Worm (Caenorhabditis elegans) whole organism, L3 larva: Measurements from ENCODE around the gene sel-8.

Experiments
- R02D3.7 ChIP-seq: fragments of 150-350 bp; optimal IDR thresholded peaks from 2 replicates; lab custom pipeline; 2014; ENCODE audit warnings: missing biosample characterization, missing genetic modification characterization
- aly-2 ChIP-seq: fragments of 150-350 bp; optimal IDR thresholded peaks from 2 replicates; lab custom pipeline; 2014; ENCODE audit warnings: missing biosample characterization, missing genetic modification characterization
- ceh-16 ChIP-seq: sonication (generic microtip); optimal IDR thresholded peaks from 2 replicates; lab custom pipeline; 2017; ENCODE audit warnings: missing biosample characterization, missing genetic modification characterization
- egl-5 ChIP-seq: fragments of 150-350 bp; optimal IDR thresholded peaks from 2 replicates; lab custom pipeline; 2017; ENCODE audit warnings: missing biosample characterization, missing genetic modification reagents, missing genetic modification characterization, inconsistent platforms
- elt-3 ChIP-seq, 3 experiments: fragments of 150-350 bp in 1 of 3; sonication (generic microtip) in 2 of 3; optimal IDR thresholded peaks; 2 replicates in 2 of 3; 4 replicates in 1 of 3; lab custom pipeline; 2014 to 2017; ENCODE audit warnings: missing biosample characterization in 3 of 3, missing genetic modification characterization in 3 of 3
- eor-1 ChIP-seq, 2 experiments: fragments of 150-350 bp; optimal IDR thresholded peaks; 2 replicates each; lab custom pipeline; 2014 to 2018; ENCODE audit warnings: missing biosample characterization in 2 of 2, missing genetic modification characterization in 2 of 2
- fkh-2 ChIP-seq: fragments of 150-350 bp; optimal IDR thresholded peaks from 2 replicates; lab custom pipeline; 2014; ENCODE audit warnings: missing biosample characterization, missing genetic modification reagents, missing genetic modification characterization
- fos-1 ChIP-seq: fragments of 150-350 bp; optimal IDR thresholded peaks from 2 replicates; lab custom pipeline; 2014; ENCODE audit warnings: missing biosample characterization, missing genetic modification characterization
- hmg-11 ChIP-seq: sonication (generic microtip); optimal IDR thresholded peaks from 2 replicates; lab custom pipeline; 2016; ENCODE audit warnings: missing genetic modification characterization, missing compliant biosample characterization
- jun-1 ChIP-seq: fragments of 150-350 bp; optimal IDR thresholded peaks from 2 replicates; lab custom pipeline; 2014; ENCODE audit warnings: missing biosample characterization, missing genetic modification reagents, missing genetic modification characterization
- lin-15B ChIP-seq: fragments of 150-350 bp; optimal IDR thresholded peaks from 2 replicates; lab custom pipeline; 2014; ENCODE audit warnings: missing biosample characterization, missing genetic modification characterization
- lin-39 ChIP-seq: fragments of 150-350 bp; optimal IDR thresholded peaks from 2 replicates; lab custom pipeline; 2018; ENCODE audit warnings: missing biosample characterization, missing genetic modification reagents, missing genetic modification characterization
- mml-1 ChIP-seq: fragments of 150-350 bp; sonication (generic microtip); optimal IDR thresholded peaks from 3 replicates; lab custom pipeline; 2014; ENCODE audit warnings: missing biosample characterization, missing genetic modification characterization
- nfya-1 ChIP-seq: sonication (generic microtip); optimal IDR thresholded peaks from 2 replicates; lab custom pipeline; 2017; ENCODE audit warnings: missing genetic modification characterization, mild to moderate bottlenecking, missing compliant biosample characterization, antibody characterized with exemption, moderate library complexity; ENCODE audit not compliant: insufficient read depth
- nhr-12 ChIP-seq: fragments of 150-350 bp; optimal IDR thresholded peaks from 2 replicates; lab custom pipeline; 2014; ENCODE audit warnings: missing biosample characterization, missing genetic modification characterization
- nhr-237 ChIP-seq: fragments of 150-350 bp; optimal IDR thresholded peaks from 2 replicates; lab custom pipeline; 2014; ENCODE audit warnings: missing biosample characterization, missing genetic modification characterization
- nhr-25 ChIP-seq: sonication (generic microtip); optimal IDR thresholded peaks from 2 replicates; lab custom pipeline; 2017; ENCODE audit warnings: missing biosample characterization, missing genetic modification characterization
- nhr-28 ChIP-seq: fragments of 150-350 bp; optimal IDR thresholded peaks from 2 replicates; lab custom pipeline; 2014; ENCODE audit warnings: missing biosample characterization, missing genetic modification characterization
- nhr-43 ChIP-seq: sonication (generic microtip); optimal IDR thresholded peaks from 2 replicates; lab custom pipeline; 2016; ENCODE audit warnings: mild to moderate bottlenecking, missing genetic modification characterization, missing compliant biosample characterization; ENCODE audit not compliant: poor library complexity, severe bottlenecking
- nhr-76 ChIP-seq: fragments of 150-350 bp; sonication (generic microtip); optimal IDR thresholded peaks from 5 replicates; lab custom pipeline; 2014; ENCODE audit warnings: missing biosample characterization, missing genetic modification characterization
- nhr-77 ChIP-seq: fragments of 150-350 bp; optimal IDR thresholded peaks from 2 replicates; lab custom pipeline; 2014; ENCODE audit warnings: missing biosample characterization, missing genetic modification characterization
- pha-4 ChIP-seq: fragments of 150-350 bp; optimal IDR thresholded peaks from 2 replicates; lab custom pipeline; 2014; ENCODE audit warnings: missing biosample characterization, missing genetic modification reagents, missing genetic modification characterization
- sea-2 ChIP-seq: fragments of 150-350 bp; sonication (generic microtip); optimal IDR thresholded peaks from 4 replicates; lab custom pipeline; 2014; ENCODE audit warnings: missing biosample characterization, missing genetic modification reagents, missing genetic modification characterization
- skn-1 ChIP-seq: fragments of 150-350 bp; optimal IDR thresholded peaks from 2 replicates; lab custom pipeline; 2014; ENCODE audit warnings: missing biosample characterization, missing genetic modification characterization
- snpc-4 ChIP-seq: fragments of 150-350 bp; optimal IDR thresholded peaks from 2 replicates; lab custom pipeline; 2014; ENCODE audit warnings: missing biosample characterization, missing genetic modification characterization
- tbx-2 ChIP-seq: sonication (generic microtip); optimal IDR thresholded peaks from 2 replicates; lab custom pipeline; 2016; ENCODE audit warnings: mild to moderate bottlenecking, missing genetic modification characterization, missing compliant biosample characterization
- unc-39 ChIP-seq: sonication (generic microtip); optimal IDR thresholded peaks from 4 replicates; lab custom pipeline; 2017; ENCODE audit warnings: missing biosample characterization, missing genetic modification characterization
- unc-62 ChIP-seq: fragments of 150-350 bp; sonication (generic microtip); optimal IDR thresholded peaks from 4 replicates; lab custom pipeline; 2014; ENCODE audit warnings: missing biosample characterization, missing genetic modification reagents, missing genetic modification characterization
- zag-1 ChIP-seq: fragments of 150-350 bp; optimal IDR thresholded peaks from 2 replicates; lab custom pipeline; 2014; ENCODE audit warnings: missing biosample characterization, missing genetic modification characterization
- ztf-11 ChIP-seq: fragments of 150-350 bp; optimal IDR thresholded peaks from 2 replicates; lab custom pipeline; 2014; ENCODE audit warnings: missing biosample characterization, missing genetic modification characterization
- ztf-4 ChIP-seq: fragments of 150-350 bp; optimal IDR thresholded peaks from 2 replicates; lab custom pipeline; 2014; ENCODE audit warnings: missing biosample characterization, missing genetic modification characterization

Gene sel-8

ce11 chrIII:3612882-3613479, 14.0 kb downstream of the sel-8 start:
- TF ChIP-seq nfya-1 (tag; lab: Kevin White, UChicago) = peak; percentile 88
- TF ChIP-seq nhr-28 (tag; lab: Kevin White, UChicago) = no peak
- TF ChIP-seq, all 47 proteins: peak for 1

ce11 chrIII:3612387-3612786, 14.6 kb downstream of the sel-8 start:
- no peak for TF ChIP-seq nhr-12 (tag; lab: Kevin White, UChicago)
- TF ChIP-seq jun-1 (tag; lab: Kevin White, UChicago) = no peak
- no peak for TF ChIP-seq lin-15B (tag; lab: Kevin White, UChicago)
- TF ChIP-seq nhr-77 (tag; lab: Kevin White, UChicago) = no peak
- no peak for TF ChIP-seq fkh-2
- TF ChIP-seq tbx-2 (tag; lab: Kevin White, UChicago) = no peak
- TF ChIP-seq nhr-76 (tag; lab: Kevin White, UChicago) = no peak
- no peak for TF ChIP-seq nhr-28 (tag; lab: Kevin White, UChicago)
- no peak for TF ChIP-seq nhr-25 (tag; lab: Kevin White, UChicago)
- no peak for TF ChIP-seq skn-1
- TF ChIP-seq unc-62 (GFP tag; lab: Kevin White, UChicago) = no peak
- TF ChIP-seq pha-4 = no peak
- TF ChIP-seq eor-1 (tag; optimal IDR thresholded peaks at IDR 0.05; lab: Kevin White, UChicago) = no peak
- no peak for TF ChIP-seq snpc-4 (tag; lab: Kevin White, UChicago)

- TF ChIP-seq pha-4 (peak; percentile 33), unc-39 (no peak)
- TF ChIP-seq, all 47 proteins: peak for 1
Observed at ce11 chrIII:3605681-3606080, 21.3 kb downstream of the sel-8 start.

- TF ChIP-seq lin-39 (tag; lab: Kevin White, UChicago) (peak; percentile 41), nfya-1 (tag; lab: Kevin White, UChicago) (peak; percentile 15), skn-1 (no peak)
Observed at ce11 chrIII:3601271-3601670, 25.7 kb downstream of the sel-8 start.

ce11 chrIII:3594681-3595080, 32.3 kb downstream of the sel-8 start:
- peak; percentile 75 for TF ChIP-seq nfya-1 (tag; lab: Kevin White, UChicago)
- no peak for TF ChIP-seq mml-1
- TF ChIP-seq aly-2 (tag; lab: Kevin White, UChicago) = no peak

- TF ChIP-seq R02D3.7 (no peak), hmg-11 (tag; lab: Kevin White, UChicago) (no peak), eor-1 (tag; optimal IDR thresholded peaks at IDR 0.05; lab: Kevin White, UChicago) (no peak), ztf-11 (no peak), unc-39 (no peak), egl-5 (tag; lab: Kevin White, UChicago) (peak; percentile 70), skn-1 (no peak)
Observed at ce11 chrIII:3590365-3590764, 36.6 kb downstream of the sel-8 start, which contains the start of gene ptp-1. TSS of gene ptp-1 (plus strand) at chrIII:3590722.

- no peak for TF ChIP-seq sea-2 (GFP tag; lab: Kevin White, UChicago)
- TF ChIP-seq ceh-16 (tag; lab: Kevin White, UChicago) = no peak
- no peak for TF ChIP-seq lin-39 (tag; lab: Kevin White, UChicago)
- no peak for TF ChIP-seq aly-2 (tag; lab: Kevin White, UChicago)
- no peak for TF ChIP-seq eor-1 (tag; optimal IDR thresholded peaks at IDR 0.05; lab: Kevin White, UChicago)
- TF ChIP-seq hmg-11 (tag; lab: Kevin White, UChicago) = no peak
- TF ChIP-seq nhr-12 (tag; lab: Kevin White, UChicago) = no peak
- TF ChIP-seq nhr-43 (tag; lab: Kevin White, UChicago) = no peak
- no peak for TF ChIP-seq mml-1
- no peak for TF ChIP-seq nhr-237 (tag; lab: Kevin White, UChicago)
- TF ChIP-seq zag-1 (tag; lab: Kevin White, UChicago) = no peak
- TF ChIP-seq elt-3 (tag; optimal IDR thresholded peaks at IDR 0.05; lab: Kevin White, UChicago) = no peak
- TF ChIP-seq nhr-25 (tag; lab: Kevin White, UChicago) = no peak
- no peak for TF ChIP-seq ztf-4 (tag; lab: Kevin White, UChicago)
- TF ChIP-seq lin-15B (tag; lab: Kevin White, UChicago) = no peak
- TF ChIP-seq nhr-28 (tag; lab: Kevin White, UChicago) = no peak
- no peak for TF ChIP-seq nhr-76 (tag; lab: Kevin White, UChicago)
- no peak for TF ChIP-seq skn-1
- TF ChIP-seq fos-1 (tag; lab: Kevin White, UChicago) = no peak
Observed at ce11 chrIII:3588183-3588582, 38.8 kb downstream of the sel-8 start.
